Worm (Caenorhabditis elegans) whole organism, L3 larva: ENCODE results near the gene T25D1.2.

Experiments
- R02D3.7 ChIP-seq: fragments of 150-350 bp; optimal IDR thresholded peaks from 2 replicates; lab custom pipeline; 2014; ENCODE audit warnings: missing biosample characterization, missing genetic modification characterization
- ZK546.5 ChIP-seq: sonication (generic microtip); optimal IDR thresholded peaks from 2 replicates; lab custom pipeline; 2017; ENCODE audit warnings: missing biosample characterization, missing genetic modification characterization
- ama-1 ChIP-seq: fragments of 150-350 bp; optimal IDR thresholded peaks from 2 replicates; lab custom pipeline; 2018
- ceh-28 ChIP-seq: fragments of 150-350 bp; optimal IDR thresholded peaks from 2 replicates; lab custom pipeline; 2014; ENCODE audit warnings: missing biosample characterization, missing genetic modification reagents, missing genetic modification characterization
- ceh-82 ChIP-seq: fragments of 150-350 bp; optimal IDR thresholded peaks from 2 replicates; lab custom pipeline; 2014; ENCODE audit warnings: missing biosample characterization, missing genetic modification characterization
- ceh-9 ChIP-seq: sonication (generic microtip); optimal IDR thresholded peaks from 2 replicates; lab custom pipeline; 2018; ENCODE audit warnings: missing biosample characterization, missing genetic modification characterization
- egl-27 ChIP-seq: sonication (generic microtip); optimal IDR thresholded peaks from 4 replicates; lab custom pipeline; 2017; ENCODE audit warnings: missing biosample characterization, missing genetic modification reagents, missing genetic modification characterization
- elt-2 ChIP-seq: sonication (generic microtip); optimal IDR thresholded peaks from 2 replicates; lab custom pipeline; 2016; ENCODE audit warnings: missing genetic modification reagents, mild to moderate bottlenecking, missing genetic modification characterization, missing compliant biosample characterization
- fkh-2 ChIP-seq: fragments of 150-350 bp; optimal IDR thresholded peaks from 2 replicates; lab custom pipeline; 2014; ENCODE audit warnings: missing biosample characterization, missing genetic modification reagents, missing genetic modification characterization
- fos-1 ChIP-seq: fragments of 150-350 bp; optimal IDR thresholded peaks from 2 replicates; lab custom pipeline; 2014; ENCODE audit warnings: missing biosample characterization, missing genetic modification characterization
- hmg-11 ChIP-seq: sonication (generic microtip); optimal IDR thresholded peaks from 2 replicates; lab custom pipeline; 2016; ENCODE audit warnings: missing genetic modification characterization, missing compliant biosample characterization
- jun-1 ChIP-seq: fragments of 150-350 bp; optimal IDR thresholded peaks from 2 replicates; lab custom pipeline; 2014; ENCODE audit warnings: missing biosample characterization, missing genetic modification reagents, missing genetic modification characterization
- lin-15B ChIP-seq: fragments of 150-350 bp; optimal IDR thresholded peaks from 2 replicates; lab custom pipeline; 2014; ENCODE audit warnings: missing biosample characterization, missing genetic modification characterization
- lin-39 ChIP-seq: fragments of 150-350 bp; optimal IDR thresholded peaks from 2 replicates; lab custom pipeline; 2018; ENCODE audit warnings: missing biosample characterization, missing genetic modification reagents, missing genetic modification characterization
- lsy-12 ChIP-seq: sonication (generic microtip); optimal IDR thresholded peaks from 2 replicates; lab custom pipeline; 2016; ENCODE audit warnings: mild to moderate bottlenecking, missing genetic modification characterization, missing compliant biosample characterization
- mml-1 ChIP-seq: fragments of 150-350 bp; sonication (generic microtip); optimal IDR thresholded peaks from 3 replicates; lab custom pipeline; 2014; ENCODE audit warnings: missing biosample characterization, missing genetic modification characterization
- nfya-1 ChIP-seq: sonication (generic microtip); optimal IDR thresholded peaks from 2 replicates; lab custom pipeline; 2017; ENCODE audit warnings: missing genetic modification characterization, mild to moderate bottlenecking, missing compliant biosample characterization, antibody characterized with exemption, moderate library complexity; ENCODE audit not compliant: insufficient read depth
- nhr-11 ChIP-seq: fragments of 150-350 bp; optimal IDR thresholded peaks from 2 replicates; lab custom pipeline; 2014; ENCODE audit warnings: missing biosample characterization, missing genetic modification characterization
- nhr-23 ChIP-seq: fragments of 150-350 bp; optimal IDR thresholded peaks from 2 replicates; lab custom pipeline; 2014; ENCODE audit warnings: missing biosample characterization, missing genetic modification reagents, missing genetic modification characterization
- nhr-237 ChIP-seq: fragments of 150-350 bp; optimal IDR thresholded peaks from 2 replicates; lab custom pipeline; 2014; ENCODE audit warnings: missing biosample characterization, missing genetic modification characterization
- nhr-25 ChIP-seq: sonication (generic microtip); optimal IDR thresholded peaks from 2 replicates; lab custom pipeline; 2017; ENCODE audit warnings: missing biosample characterization, missing genetic modification characterization
- nhr-28 ChIP-seq: fragments of 150-350 bp; optimal IDR thresholded peaks from 2 replicates; lab custom pipeline; 2014; ENCODE audit warnings: missing biosample characterization, missing genetic modification characterization
- nhr-43 ChIP-seq: sonication (generic microtip); optimal IDR thresholded peaks from 2 replicates; lab custom pipeline; 2016; ENCODE audit warnings: mild to moderate bottlenecking, missing genetic modification characterization, missing compliant biosample characterization; ENCODE audit not compliant: poor library complexity, severe bottlenecking
- nhr-67 ChIP-seq: fragments of 150-350 bp; optimal IDR thresholded peaks from 2 replicates; lab custom pipeline; 2014; ENCODE audit warnings: missing biosample characterization, missing genetic modification characterization
- nhr-76 ChIP-seq: fragments of 150-350 bp; sonication (generic microtip); optimal IDR thresholded peaks from 5 replicates; lab custom pipeline; 2014; ENCODE audit warnings: missing biosample characterization, missing genetic modification characterization
- nhr-77 ChIP-seq: fragments of 150-350 bp; optimal IDR thresholded peaks from 2 replicates; lab custom pipeline; 2014; ENCODE audit warnings: missing biosample characterization, missing genetic modification characterization
- pha-4 ChIP-seq: fragments of 150-350 bp; optimal IDR thresholded peaks from 2 replicates; lab custom pipeline; 2014; ENCODE audit warnings: missing biosample characterization, missing genetic modification reagents, missing genetic modification characterization
- pqm-1 ChIP-seq: fragments of 150-350 bp; optimal IDR thresholded peaks from 2 replicates; lab custom pipeline; 2017; ENCODE audit warnings: missing biosample characterization, missing genetic modification characterization, inconsistent platforms
- sea-2 ChIP-seq: fragments of 150-350 bp; sonication (generic microtip); optimal IDR thresholded peaks from 4 replicates; lab custom pipeline; 2014; ENCODE audit warnings: missing biosample characterization, missing genetic modification reagents, missing genetic modification characterization
- skn-1 ChIP-seq: fragments of 150-350 bp; optimal IDR thresholded peaks from 2 replicates; lab custom pipeline; 2014; ENCODE audit warnings: missing biosample characterization, missing genetic modification characterization
- snpc-4 ChIP-seq: fragments of 150-350 bp; optimal IDR thresholded peaks from 2 replicates; lab custom pipeline; 2014; ENCODE audit warnings: missing biosample characterization, missing genetic modification characterization
- tbx-2 ChIP-seq: sonication (generic microtip); optimal IDR thresholded peaks from 2 replicates; lab custom pipeline; 2016; ENCODE audit warnings: mild to moderate bottlenecking, missing genetic modification characterization, missing compliant biosample characterization
- unc-39 ChIP-seq: sonication (generic microtip); optimal IDR thresholded peaks from 4 replicates; lab custom pipeline; 2017; ENCODE audit warnings: missing biosample characterization, missing genetic modification characterization
- unc-62 ChIP-seq: fragments of 150-350 bp; sonication (generic microtip); optimal IDR thresholded peaks from 4 replicates; lab custom pipeline; 2014; ENCODE audit warnings: missing biosample characterization, missing genetic modification reagents, missing genetic modification characterization
- zag-1 ChIP-seq: fragments of 150-350 bp; optimal IDR thresholded peaks from 2 replicates; lab custom pipeline; 2014; ENCODE audit warnings: missing biosample characterization, missing genetic modification characterization
- ztf-11 ChIP-seq: fragments of 150-350 bp; optimal IDR thresholded peaks from 2 replicates; lab custom pipeline; 2014; ENCODE audit warnings: missing biosample characterization, missing genetic modification characterization
- ztf-4 ChIP-seq: fragments of 150-350 bp; optimal IDR thresholded peaks from 2 replicates; lab custom pipeline; 2014; ENCODE audit warnings: missing biosample characterization, missing genetic modification characterization

T25D1.2 gene

DNA sequence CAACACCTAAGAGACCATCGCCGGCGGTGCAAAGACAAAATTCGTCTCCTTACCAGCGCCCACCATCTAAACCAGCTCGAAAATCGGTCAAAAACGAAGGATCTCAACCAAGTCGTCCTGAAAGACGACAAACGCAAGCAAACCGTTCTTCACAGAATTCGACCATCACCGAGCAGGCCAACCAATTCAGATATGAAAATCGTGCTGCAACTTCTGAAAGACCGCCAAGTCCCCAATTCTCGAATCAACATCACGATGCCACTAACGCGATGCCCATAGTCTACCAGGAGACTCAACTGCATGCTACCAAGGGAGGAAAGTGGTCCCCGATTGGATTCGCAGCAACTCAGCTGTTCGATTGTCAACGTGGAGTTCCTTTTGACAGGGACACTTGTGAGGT lies 4.2 kb downstream of the T25D1.2 start, which contains the start of gene T25D1.1:
T25D1.1 (plus strand) TSS at position 301 of the 400 bp plus-strand sequence.
- TF ChIP-seq tbx-2 (tag; lab: Kevin White, UChicago) (no peak), nhr-76 (no peak), ama-1 (no peak), pha-4 (tag; lab: Kevin White, UChicago) (no peak), nfya-1 (tag; lab: Kevin White, UChicago) (no peak), nhr-237 (tag; lab: Kevin White, UChicago) (no peak), ztf-11 (no peak), ceh-9 (tag; lab: Kevin White, UChicago) (no peak), elt-2 (no peak)
- TF ChIP-seq, all 47 proteins: peak for 0

DNA sequence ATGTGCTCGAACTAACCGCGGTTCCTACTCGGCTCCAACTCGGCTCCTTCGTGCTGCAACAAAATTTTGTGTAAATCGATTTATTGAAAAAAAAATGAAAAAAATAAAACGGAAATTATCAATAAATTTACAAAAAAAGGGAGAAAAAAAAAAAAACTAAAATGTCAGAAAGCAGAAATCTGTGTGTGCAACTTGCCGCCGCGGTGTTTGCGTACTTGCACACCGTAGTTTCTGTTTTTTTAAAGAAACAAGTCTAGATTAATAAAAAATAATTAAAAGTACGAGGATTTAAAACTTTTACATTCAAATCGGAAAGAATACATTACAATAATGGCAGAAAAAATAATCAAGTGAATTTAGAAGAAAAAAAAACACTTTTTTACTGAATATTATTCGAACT lies 6.4 kb downstream of the T25D1.2 start:
- TF ChIP-seq jun-1 (tag; lab: Kevin White, UChicago), result no peak
- no peak for TF ChIP-seq tbx-2 (tag; lab: Kevin White, UChicago)
- no peak for TF ChIP-seq elt-2
- TF ChIP-seq mml-1 (tag; lab: Kevin White, UChicago), result no peak
- no peak for TF ChIP-seq unc-39 (tag; lab: Kevin White, UChicago)
- TF ChIP-seq unc-62 (GFP tag; lab: Kevin White, UChicago), result no peak
- TF ChIP-seq ceh-82, result no peak
- TF ChIP-seq nhr-25 (tag; lab: Kevin White, UChicago), result no peak
- TF ChIP-seq sea-2, result no peak
- no peak for TF ChIP-seq ceh-28 (tag; lab: Kevin White, UChicago)
- no peak for TF ChIP-seq nhr-23
- no peak for TF ChIP-seq nhr-77 (tag; lab: Kevin White, UChicago)
- TF ChIP-seq nhr-28 (tag; lab: Kevin White, UChicago), result no peak
- TF ChIP-seq nhr-76, result no peak
- no peak for TF ChIP-seq nhr-67 (tag; lab: Kevin White, UChicago)
- TF ChIP-seq R02D3.7 (tag; lab: Kevin White, UChicago), result no peak
- TF ChIP-seq lin-15B, result no peak
- TF ChIP-seq nhr-43 (tag; lab: Kevin White, UChicago), result no peak
- no peak for TF ChIP-seq fkh-2
- TF ChIP-seq, all 47 proteins: peak for 0

DNA sequence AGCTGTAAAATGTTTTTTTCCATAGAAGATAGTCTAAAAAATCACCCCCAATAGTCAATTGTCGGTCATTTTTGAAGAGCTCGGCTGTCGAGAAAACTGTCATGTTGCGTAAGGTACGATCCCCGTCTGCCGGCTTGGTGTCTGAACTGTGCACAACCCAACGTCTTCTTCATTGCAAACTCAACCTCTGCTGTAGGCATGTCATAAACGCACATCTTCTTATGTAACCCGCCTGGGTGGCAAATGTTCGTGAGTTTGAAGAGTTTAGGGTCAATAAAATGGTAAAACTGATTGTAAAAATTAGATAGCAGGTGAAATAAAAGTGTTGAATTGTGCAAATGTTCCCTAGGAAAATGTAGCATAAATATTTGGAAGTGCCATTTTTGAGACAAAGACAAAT lies 8.9 kb downstream of the T25D1.2 start:
- no peak for TF ChIP-seq nhr-23
- TF ChIP-seq mml-1 (tag; lab: Kevin White, UChicago), result no peak
- TF ChIP-seq lsy-12, result no peak
- TF ChIP-seq unc-39 (tag; lab: Kevin White, UChicago), result no peak
- no peak for TF ChIP-seq fos-1 (tag; lab: Kevin White, UChicago)
- no peak for TF ChIP-seq pqm-1 (tag; lab: Kevin White, UChicago)

DNA sequence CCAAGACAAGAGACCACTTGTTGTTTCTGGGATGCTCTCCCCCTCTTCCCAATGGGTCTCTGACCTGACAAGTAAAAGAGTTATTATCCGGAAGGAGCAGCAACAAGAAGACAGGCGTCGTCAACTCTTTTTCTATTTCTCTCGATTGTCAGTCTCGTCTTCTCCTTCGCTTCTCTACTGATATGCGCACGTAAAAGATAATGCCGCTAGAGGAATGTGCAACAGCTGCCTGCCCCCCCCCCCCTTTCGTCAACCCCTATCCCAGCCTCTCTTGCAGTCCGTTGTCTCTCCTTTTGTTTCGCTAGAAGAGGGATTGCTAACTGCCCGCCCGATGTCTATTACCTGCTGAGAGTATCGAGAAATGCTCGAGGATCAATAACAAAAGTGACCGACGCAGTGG lies 10.3 kb downstream of the T25D1.2 start:
- TF ChIP-seq nhr-11 (tag; lab: Kevin White, UChicago) (peak; percentile 27), hmg-11 (tag; lab: Kevin White, UChicago) (no peak), lin-39 (tag; lab: Kevin White, UChicago) (peak; percentile 23), skn-1 (tag; lab: Kevin White, UChicago) (no peak), snpc-4 (no peak), egl-27 (tag; lab: Kevin White, UChicago) (no peak), ceh-82 (no peak), zag-1 (tag; lab: Kevin White, UChicago) (no peak), lsy-12 (no peak)

DNA sequence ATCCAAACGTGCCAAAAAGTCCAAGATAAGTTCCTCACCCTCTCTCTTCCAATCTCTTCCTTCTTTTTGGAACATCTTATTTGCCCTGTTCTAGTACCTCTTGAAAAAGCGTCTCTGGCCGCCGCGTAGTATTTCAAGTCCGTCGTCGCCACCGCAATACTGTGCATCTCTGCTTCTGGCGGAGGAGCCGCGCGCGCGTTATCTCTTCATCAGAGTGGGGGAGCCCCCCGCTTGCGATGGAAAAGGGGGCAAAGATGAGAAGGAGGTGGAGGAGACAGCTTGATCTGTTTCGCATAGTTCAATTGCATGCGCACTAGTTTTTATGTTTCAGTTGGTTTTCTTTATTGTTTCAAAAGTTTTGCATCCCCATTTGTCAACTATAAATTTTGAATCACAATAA lies 12.4 kb downstream of the T25D1.2 start:
- no peak for TF ChIP-seq ztf-4

DNA sequence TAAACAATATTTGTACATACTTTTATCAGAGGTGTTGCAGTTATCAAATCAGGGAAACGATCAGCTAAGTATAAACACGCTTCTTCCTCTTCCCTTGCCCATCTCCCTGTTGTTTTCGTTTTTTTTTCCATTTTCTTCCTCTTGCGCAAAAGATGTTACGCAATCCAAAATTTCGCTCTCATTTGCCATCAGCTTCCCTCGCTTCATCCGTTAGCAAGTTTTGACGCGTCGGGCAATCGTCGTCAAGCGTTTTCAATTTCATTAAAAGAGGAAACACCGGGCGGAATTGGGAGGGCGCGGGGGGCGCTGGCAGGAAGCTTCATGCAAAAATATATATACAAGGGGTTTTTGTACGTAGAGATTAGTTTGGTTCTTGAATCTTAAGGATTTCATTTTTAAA lies 14.6 kb downstream of the T25D1.2 start:
- no peak for TF ChIP-seq nhr-11 (tag; lab: Kevin White, UChicago)
- TF ChIP-seq nhr-25 (tag; lab: Kevin White, UChicago), result peak; percentile 7
- peak; percentile 33 for TF ChIP-seq nhr-43 (tag; lab: Kevin White, UChicago)
- TF ChIP-seq ZK546.5 (tag; lab: Kevin White, UChicago), result no peak
